Fruit fly (Drosophila melanogaster): ENCODE results near the gene CG11398.
A peak's percentile ranks its signal among the peaks of the same experiment; 100 is the strongest.

Gene CG11398

dm6 chrX:1215000-1215399, at the start of gene CG11398:
CG11398 (minus strand) TSS chrX:1215156.
- no peak for TF ChIP-seq CG17801 (GFP tag; optimal IDR thresholded peaks at IDR 0.05; ENCODE audit: partially characterized antibody)

DNA sequence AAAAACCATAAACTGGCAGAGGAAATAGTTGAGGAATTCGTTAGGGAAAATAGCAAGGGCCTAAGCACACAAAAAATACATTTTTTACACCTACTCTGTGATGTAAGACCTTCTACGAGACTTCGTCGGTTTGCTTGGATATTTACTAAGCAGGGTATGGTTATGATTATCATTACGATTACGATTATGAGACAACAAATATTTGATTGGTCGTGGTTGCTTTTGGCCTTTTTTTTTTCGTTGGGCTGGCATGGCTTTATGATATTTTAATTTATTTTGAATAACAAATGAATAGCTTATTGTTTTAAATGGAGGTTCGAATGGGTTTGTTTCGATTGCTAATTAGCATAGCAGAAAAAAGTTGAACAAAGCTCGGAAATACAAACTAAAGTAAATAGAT, 49.6 kb upstream of the CG11398 start:
- no peak for TF ChIP-seq CG17801 (GFP tag; optimal IDR thresholded peaks at IDR 0.05; ENCODE audit: partially characterized antibody)

DNA sequence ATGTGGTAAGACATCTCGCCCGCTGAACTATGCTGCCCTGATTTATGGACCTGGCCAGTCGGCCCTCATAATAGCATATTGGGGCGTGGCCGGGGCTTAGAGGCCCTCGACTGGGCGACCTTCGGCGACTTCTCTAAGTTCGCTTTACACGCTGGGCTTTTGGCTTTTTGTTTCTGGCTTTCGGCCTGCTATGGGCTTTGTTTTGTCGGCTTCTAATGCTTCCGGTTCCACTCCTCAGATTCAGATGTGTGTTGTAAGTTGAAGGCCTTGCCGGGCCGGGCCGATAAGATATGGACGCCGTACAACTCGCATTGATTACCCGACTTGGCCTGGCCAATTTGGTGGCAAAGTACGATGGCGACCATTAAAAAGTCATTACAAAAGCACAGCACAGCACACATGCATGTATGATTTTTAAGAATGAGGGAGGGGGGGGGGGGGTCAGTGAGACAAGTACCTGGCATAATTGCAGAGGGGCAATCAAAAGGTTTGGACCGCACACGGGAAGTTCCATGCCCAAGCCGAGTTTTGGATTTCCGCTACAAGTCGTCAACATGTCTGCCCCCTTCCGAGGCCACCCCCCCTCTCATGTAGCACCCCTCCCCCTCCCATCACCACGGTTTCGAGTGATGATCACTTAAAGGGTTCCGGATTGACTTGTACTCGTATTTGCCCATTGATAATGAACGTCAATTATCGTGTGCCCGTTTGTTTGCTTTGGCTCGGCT, 47.7 kb upstream of the CG11398 start:
- TF ChIP-seq CG17801 (GFP tag; optimal IDR thresholded peaks at IDR 0.05; ENCODE audit: partially characterized antibody): no peak

dm6 chrX:1260327-1260726, 45.4 kb upstream of the CG11398 start:
- TF ChIP-seq CG17801 (GFP tag; optimal IDR thresholded peaks at IDR 0.05; ENCODE audit: partially characterized antibody): no peak

DNA sequence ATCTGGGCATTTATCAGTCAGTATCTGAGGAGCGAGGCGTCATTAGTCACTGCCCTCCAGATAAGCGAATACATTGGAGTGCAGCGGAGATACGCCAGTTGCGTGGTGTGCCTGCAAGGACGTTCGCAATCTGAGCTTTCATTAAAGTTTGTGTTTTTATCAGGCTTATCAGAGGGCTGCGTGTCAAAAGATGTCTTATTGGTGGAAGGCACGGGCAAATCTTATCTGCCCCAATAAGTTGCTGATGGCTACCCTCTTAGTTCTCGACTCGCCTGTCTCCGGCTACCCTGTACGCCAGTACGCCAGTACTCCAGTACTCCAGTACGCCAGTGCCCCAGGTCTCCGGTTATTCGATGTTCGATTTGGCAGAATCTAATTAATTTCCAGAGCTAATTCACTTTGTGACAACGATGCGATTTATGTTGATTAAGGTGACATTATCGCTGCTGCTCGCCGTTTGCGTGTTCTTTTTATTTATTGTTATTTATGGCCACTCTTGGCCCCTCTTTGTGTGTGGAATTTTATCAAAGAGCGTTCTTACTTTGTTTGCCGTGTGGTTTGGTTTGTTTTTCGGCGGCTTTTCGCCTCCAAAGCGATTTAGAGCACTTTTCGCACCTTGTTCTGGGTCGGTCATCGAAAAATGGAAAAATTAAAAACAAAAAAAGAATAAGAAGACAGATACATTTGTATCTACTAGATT, 41.9 kb upstream of the CG11398 start:
- no peak for TF ChIP-seq CG17801 (GFP tag; optimal IDR thresholded peaks at IDR 0.05; ENCODE audit: partially characterized antibody)

DNA sequence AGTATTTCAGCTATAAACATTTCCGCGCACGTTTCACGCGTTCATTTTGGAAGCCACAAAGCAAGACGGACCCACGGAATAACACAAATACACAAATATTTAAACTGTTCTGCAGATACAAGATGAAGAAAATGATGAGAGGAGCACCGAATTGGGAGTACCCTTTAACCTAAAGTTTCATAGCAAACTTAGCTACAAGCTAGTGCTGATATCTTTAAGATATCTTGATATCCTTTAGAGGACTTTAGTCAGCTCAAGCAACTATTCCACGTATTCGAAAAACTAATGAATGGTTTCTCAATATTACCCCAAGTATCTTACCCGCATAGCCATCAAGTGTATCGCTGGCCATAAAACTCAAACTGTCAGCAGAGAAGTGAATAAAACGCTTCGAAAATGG, 41.2 kb upstream of the CG11398 start:
- no peak for TF ChIP-seq CG17801 (GFP tag; optimal IDR thresholded peaks at IDR 0.05; ENCODE audit: partially characterized antibody)

- TF ChIP-seq CG17801 (GFP tag; optimal IDR thresholded peaks at IDR 0.05; ENCODE audit: partially characterized antibody): no peak
Measured at dm6 chrX:1252961-1253360, 38.0 kb upstream of the CG11398 start.

DNA sequence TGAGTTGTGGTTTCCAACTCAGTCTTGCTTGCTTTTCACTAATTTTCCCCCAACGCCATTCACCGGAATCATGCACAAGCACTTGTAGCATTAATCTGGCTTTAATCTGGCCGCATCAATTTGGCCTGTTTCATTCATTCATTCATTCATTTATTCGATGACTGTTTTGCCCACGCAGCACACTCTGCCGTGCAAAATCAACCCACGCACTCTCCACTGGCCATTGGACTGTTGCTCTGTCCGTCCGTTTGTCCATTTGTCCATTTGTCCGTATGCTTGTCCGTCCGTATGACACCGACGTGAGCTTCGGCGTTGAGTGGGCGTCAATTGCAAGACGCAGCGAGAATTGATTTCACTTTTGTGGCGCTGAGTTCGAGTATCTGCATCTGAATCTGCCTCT, 35.1 kb upstream of the CG11398 start:
- no peak for TF ChIP-seq CG17801 (GFP tag; optimal IDR thresholded peaks at IDR 0.05; ENCODE audit: partially characterized antibody)

dm6 chrX:1249612-1250011, 34.7 kb upstream of the CG11398 start:
- TF ChIP-seq CG17801 (GFP tag; optimal IDR thresholded peaks at IDR 0.05; ENCODE audit: partially characterized antibody): no peak

DNA sequence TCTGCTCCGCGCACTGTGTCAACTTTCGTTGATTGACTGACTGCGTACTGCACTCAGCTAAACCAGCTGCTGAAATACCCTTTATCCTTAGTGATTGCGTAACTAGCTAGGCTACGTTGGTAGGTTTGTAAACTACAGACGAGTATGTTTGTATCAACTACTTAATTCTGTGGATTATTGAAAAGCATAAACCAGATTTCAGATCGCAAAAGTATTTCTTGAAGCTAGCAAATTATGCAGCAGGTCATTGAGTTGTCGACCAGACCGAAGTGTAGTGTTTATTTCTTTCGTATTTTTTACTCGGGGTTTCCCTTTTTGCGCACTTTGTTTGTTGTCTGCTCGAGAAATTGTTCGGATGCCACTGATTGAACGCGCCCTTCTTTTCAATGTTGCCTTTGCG, 33.8 kb upstream of the CG11398 start:
- no peak for TF ChIP-seq CG17801 (GFP tag; optimal IDR thresholded peaks at IDR 0.05; ENCODE audit: partially characterized antibody)

DNA sequence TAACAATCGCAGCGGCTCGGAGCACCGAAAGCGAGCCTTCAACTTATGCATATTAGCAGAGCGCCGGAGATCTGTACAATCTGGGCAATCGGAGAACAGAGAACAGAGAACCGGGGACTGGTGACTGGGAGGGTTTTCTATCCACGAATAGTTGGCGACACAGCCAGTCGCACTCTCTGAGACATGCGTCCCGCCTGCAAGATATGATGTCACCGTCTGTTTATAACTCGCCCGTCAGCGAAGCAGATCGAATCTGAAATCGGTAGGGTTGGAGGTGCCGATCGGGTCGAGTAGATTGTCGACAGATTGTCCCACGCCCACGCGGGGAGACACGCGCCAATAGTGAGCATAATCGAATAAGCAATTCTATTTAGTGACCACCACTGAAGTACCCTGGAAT, 27.1 kb upstream of the CG11398 start:
- TF ChIP-seq CG17801 (GFP tag; optimal IDR thresholded peaks at IDR 0.05; ENCODE audit: partially characterized antibody): no peak

DNA sequence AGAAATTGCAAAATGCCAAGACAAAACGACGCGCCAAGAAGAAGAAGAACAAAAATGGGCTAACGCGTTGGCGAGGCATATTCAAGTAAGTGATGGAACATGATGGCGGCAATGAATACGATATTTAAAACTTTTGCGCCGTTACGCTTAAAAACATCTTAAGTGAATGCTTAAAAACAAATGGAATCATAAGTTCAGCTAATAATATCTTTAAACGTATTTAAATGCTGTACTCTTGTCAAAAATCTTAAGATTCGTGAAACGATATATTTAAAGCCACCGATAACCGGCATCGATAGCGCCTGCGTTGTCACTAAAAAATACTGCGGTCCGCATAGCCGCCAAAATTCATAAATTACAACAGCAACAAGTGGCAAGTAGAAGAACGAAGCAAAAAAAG, 24.9 kb upstream of the CG11398 start, which contains the start of gene CG11403:
Gene CG11403, minus strand, starts transcription at position 53 of the 400 bp plus-strand sequence.
- no peak for TF ChIP-seq CG17801 (GFP tag; optimal IDR thresholded peaks at IDR 0.05; ENCODE audit: partially characterized antibody)

- peak; percentile 2 for TF ChIP-seq CG17801 (GFP tag; optimal IDR thresholded peaks at IDR 0.05; ENCODE audit: partially characterized antibody)
Measured at dm6 chrX:1236475-1236874, 21.5 kb upstream of the CG11398 start, which contains the start of gene CG3638. CG3638 (minus strand) TSS chrX:1236684.

- TF ChIP-seq CG17801 (GFP tag; optimal IDR thresholded peaks at IDR 0.05; ENCODE audit: partially characterized antibody): no peak
Measured at dm6 chrX:1235618-1236006, 20.7 kb upstream of the CG11398 start.

DNA sequence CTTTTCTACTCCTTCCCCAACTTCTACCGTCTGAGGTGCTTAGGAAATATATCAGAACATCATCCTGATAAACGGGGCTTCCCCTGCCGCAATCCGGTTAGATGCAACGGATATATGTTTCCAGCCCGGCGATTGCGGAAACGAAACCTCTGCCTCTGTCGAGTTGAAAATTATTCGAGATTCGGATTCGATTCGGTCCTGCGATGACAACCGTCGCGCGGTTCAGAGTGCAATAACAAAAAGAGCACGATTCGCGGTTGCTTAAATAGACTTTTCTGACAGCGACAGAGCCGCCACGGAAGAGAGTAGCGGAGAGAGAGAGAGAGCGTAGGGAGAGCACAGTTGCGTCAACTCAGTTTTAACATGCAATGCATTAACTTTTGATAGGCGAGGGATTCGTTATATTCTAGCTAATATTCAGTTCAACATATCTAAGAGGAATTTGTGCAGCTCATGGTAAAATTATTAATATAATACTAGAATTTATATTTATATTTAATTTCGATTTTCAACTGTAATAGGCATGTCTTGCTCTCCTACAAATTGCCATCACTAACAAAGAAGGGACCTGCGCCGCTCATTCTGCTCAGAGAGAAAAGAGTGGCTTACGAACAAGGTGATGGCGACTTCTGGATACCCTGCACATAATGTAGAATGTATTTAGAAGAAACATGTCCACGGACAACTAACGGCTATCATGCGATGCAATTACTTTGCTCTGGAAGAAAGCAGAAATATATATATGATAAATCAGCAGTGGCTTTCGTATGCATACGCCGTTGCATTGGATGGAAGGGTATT, 20.1 kb upstream of the CG11398 start:
- TF ChIP-seq CG17801 (GFP tag; optimal IDR thresholded peaks at IDR 0.05; ENCODE audit: partially characterized antibody): peak; percentile 95

DNA sequence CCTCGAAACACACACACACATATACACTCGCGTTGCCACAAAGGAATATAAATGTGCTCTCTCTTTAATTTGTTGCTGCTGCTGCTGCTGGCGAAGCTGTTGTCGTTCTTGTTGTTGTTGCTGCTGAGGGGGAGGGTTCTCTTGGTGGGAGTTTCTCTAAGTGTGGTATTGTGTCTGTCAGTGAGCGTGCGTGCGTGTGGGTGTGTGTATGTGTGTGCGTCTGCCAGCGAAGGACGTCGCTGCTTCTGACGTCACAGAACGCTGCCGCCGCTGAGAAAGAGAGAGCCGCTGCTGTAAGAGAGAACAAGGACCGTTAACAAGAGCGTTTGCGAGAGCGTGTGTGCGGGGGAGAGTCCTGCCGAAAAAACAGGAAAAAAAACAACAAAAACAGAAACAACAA, 19.0 kb upstream of the CG11398 start:
- TF ChIP-seq CG17801 (GFP tag; optimal IDR thresholded peaks at IDR 0.05; ENCODE audit: partially characterized antibody): no peak

All from ovary, adult (tissue).